Worm (Caenorhabditis elegans) whole organism, mixed stage, embryonic: Measurements from ENCODE around the gene F55G7.3.
"Not testable (repeated sequence)": the region's sequence is repeated elsewhere in the genome, so short reads cannot be mapped to it uniquely, and the experiment has no call there.

Experiments used
- M03D4.4 ChIP-seq: sonication (generic microtip); optimal IDR thresholded peaks from 2 replicates; lab custom pipeline; 2017; ENCODE audit warnings: mild to moderate bottlenecking, missing genetic modification characterization, missing compliant biosample characterization
- bed-3 ChIP-seq: fragments of 200-800 bp; sonication (Bioruptor generic); optimal IDR thresholded peaks from 3 replicates; lab custom pipeline; 2018; ENCODE audit warnings: mild to moderate bottlenecking, missing genetic modification characterization, moderate library complexity, missing compliant biosample characterization
- blmp-1 ChIP-seq: fragments of 150-350 bp; optimal IDR thresholded peaks from 2 replicates; lab custom pipeline; 2014; ENCODE audit warnings: missing biosample characterization, missing genetic modification characterization
- ceh-39 ChIP-seq: fragments of 150-350 bp; optimal IDR thresholded peaks from 2 replicates; lab custom pipeline; 2014; ENCODE audit warnings: missing biosample characterization, missing genetic modification characterization
- ceh-43 ChIP-seq: fragments of 200-800 bp; sonication (Bioruptor generic); optimal IDR thresholded peaks from 2 replicates; lab custom pipeline; 2018; ENCODE audit warnings: mild to moderate bottlenecking, missing genetic modification characterization, moderate library complexity, missing compliant biosample characterization
- ceh-83 ChIP-seq: fragments of 200-800 bp; sonication (Bioruptor generic); optimal IDR thresholded peaks from 2 replicates; lab custom pipeline; 2018; ENCODE audit warnings: mild to moderate bottlenecking, missing genetic modification characterization, missing compliant biosample characterization
- ces-1 ChIP-seq: fragments of 150-350 bp; optimal IDR thresholded peaks from 2 replicates; lab custom pipeline; 2014; ENCODE audit warnings: missing biosample characterization, missing genetic modification reagents, missing genetic modification characterization
- cnd-1 ChIP-seq: fragments of 200-800 bp; sonication (Bioruptor generic); optimal IDR thresholded peaks from 2 replicates; lab custom pipeline; 2018; ENCODE audit warnings: mild to moderate bottlenecking, missing genetic modification characterization, missing compliant biosample characterization
- drap-1 ChIP-seq: fragments of 200-800 bp; sonication (Bioruptor generic); optimal IDR thresholded peaks from 3 replicates; lab custom pipeline; 2018; ENCODE audit warnings: mild to moderate bottlenecking, missing genetic modification characterization, missing compliant biosample characterization
- elt-1 ChIP-seq: sonication (generic microtip); optimal IDR thresholded peaks from 2 replicates; lab custom pipeline; 2017; ENCODE audit warnings: missing genetic modification characterization, mild to moderate bottlenecking, missing compliant biosample characterization, antibody characterized with exemption, moderate library complexity, borderline replicate concordance; ENCODE audit not compliant: insufficient read depth
- elt-3 ChIP-seq: fragments of 150-350 bp; optimal IDR thresholded peaks from 2 replicates; lab custom pipeline; 2014; ENCODE audit warnings: missing biosample characterization, missing genetic modification characterization
- flh-1 ChIP-seq: fragments of 200-800 bp; sonication (Bioruptor generic); optimal IDR thresholded peaks from 2 replicates; lab custom pipeline; 2018; ENCODE audit warnings: mild to moderate bottlenecking, missing genetic modification characterization, moderate library complexity, missing compliant biosample characterization
- ham-2 ChIP-seq: fragments of 200-800 bp; sonication (Bioruptor generic); optimal IDR thresholded peaks from 2 replicates; lab custom pipeline; 2018; ENCODE audit warnings: mild to moderate bottlenecking, missing genetic modification characterization, missing compliant biosample characterization
- lin-13 ChIP-seq: fragments of 150-350 bp; optimal IDR thresholded peaks from 2 replicates; lab custom pipeline; 2014; ENCODE audit warnings: missing biosample characterization, missing genetic modification characterization
- lin-32 ChIP-seq: fragments of 200-800 bp; sonication (Bioruptor generic); optimal IDR thresholded peaks from 2 replicates; lab custom pipeline; 2018; ENCODE audit warnings: mild to moderate bottlenecking, missing genetic modification characterization, missing compliant biosample characterization
- mab-5 ChIP-seq: fragments of 150-350 bp; optimal IDR thresholded peaks from 2 replicates; lab custom pipeline; 2014; ENCODE audit warnings: missing biosample characterization, missing genetic modification characterization
- mep-1 ChIP-seq: fragments of 150-350 bp; optimal IDR thresholded peaks from 2 replicates; lab custom pipeline; 2017; ENCODE audit warnings: missing biosample characterization, missing genetic modification reagents, missing genetic modification characterization, inconsistent platforms
- nhr-12 ChIP-seq: fragments of 150-350 bp; optimal IDR thresholded peaks from 2 replicates; lab custom pipeline; 2014; ENCODE audit warnings: missing biosample characterization, missing genetic modification characterization
- nhr-2 ChIP-seq: fragments of 150-350 bp; optimal IDR thresholded peaks from 2 replicates; lab custom pipeline; 2014; ENCODE audit warnings: missing biosample characterization, missing genetic modification characterization
- nhr-237 ChIP-seq: fragments of 150-350 bp; optimal IDR thresholded peaks from 2 replicates; lab custom pipeline; 2014; ENCODE audit warnings: missing biosample characterization, missing genetic modification characterization
- nhr-28 ChIP-seq: fragments of 150-350 bp; optimal IDR thresholded peaks from 2 replicates; lab custom pipeline; 2014; ENCODE audit warnings: missing biosample characterization, missing genetic modification characterization
- nhr-76 ChIP-seq: sonication (generic microtip); optimal IDR thresholded peaks from 2 replicates; lab custom pipeline; 2017; ENCODE audit warnings: missing biosample characterization, missing genetic modification characterization
- pha-4 ChIP-seq: fragments of 150-350 bp; optimal IDR thresholded peaks from 2 replicates; lab custom pipeline; 2018; ENCODE audit warnings: missing biosample characterization, missing genetic modification reagents, missing genetic modification characterization
- sem-2 ChIP-seq: fragments of 200-800 bp; sonication (Bioruptor generic); optimal IDR thresholded peaks from 2 replicates; lab custom pipeline; 2018; ENCODE audit warnings: mild to moderate bottlenecking, missing genetic modification characterization, missing compliant biosample characterization
- snpc-4 ChIP-seq: fragments of 150-350 bp; optimal IDR thresholded peaks from 2 replicates; lab custom pipeline; 2014; ENCODE audit warnings: missing biosample characterization, missing genetic modification characterization
- sptf-1 ChIP-seq: sonication (generic microtip); optimal IDR thresholded peaks from 2 replicates; lab custom pipeline; 2017; ENCODE audit warnings: mild to moderate bottlenecking, missing genetic modification characterization, moderate library complexity, missing compliant biosample characterization
- tbx-8 ChIP-seq: fragments of 200-800 bp; sonication (Bioruptor generic); optimal IDR thresholded peaks from 2 replicates; lab custom pipeline; 2018; ENCODE audit warnings: mild to moderate bottlenecking, missing genetic modification characterization, moderate library complexity, missing compliant biosample characterization
- unc-120 ChIP-seq: sonication (generic microtip); optimal IDR thresholded peaks from 2 replicates; lab custom pipeline; 2017; ENCODE audit warnings: missing genetic modification characterization, missing compliant biosample characterization; ENCODE audit not compliant: poor library complexity, severe bottlenecking
- unc-39 ChIP-seq: fragments of 150-350 bp; optimal IDR thresholded peaks from 2 replicates; lab custom pipeline; 2014; ENCODE audit warnings: missing biosample characterization, missing genetic modification characterization
- unc-62 ChIP-seq: fragments of 150-350 bp; optimal IDR thresholded peaks from 2 replicates; lab custom pipeline; 2014; ENCODE audit warnings: missing biosample characterization, missing genetic modification reagents, missing genetic modification characterization
- zip-8 ChIP-seq: fragments of 150-350 bp; optimal IDR thresholded peaks from 2 replicates; lab custom pipeline; 2014; ENCODE audit warnings: missing biosample characterization, missing genetic modification characterization
- ztf-11 ChIP-seq: fragments of 150-350 bp; optimal IDR thresholded peaks from 2 replicates; lab custom pipeline; 2014; ENCODE audit warnings: missing biosample characterization, missing genetic modification characterization

F55G7.3 gene

DNA sequence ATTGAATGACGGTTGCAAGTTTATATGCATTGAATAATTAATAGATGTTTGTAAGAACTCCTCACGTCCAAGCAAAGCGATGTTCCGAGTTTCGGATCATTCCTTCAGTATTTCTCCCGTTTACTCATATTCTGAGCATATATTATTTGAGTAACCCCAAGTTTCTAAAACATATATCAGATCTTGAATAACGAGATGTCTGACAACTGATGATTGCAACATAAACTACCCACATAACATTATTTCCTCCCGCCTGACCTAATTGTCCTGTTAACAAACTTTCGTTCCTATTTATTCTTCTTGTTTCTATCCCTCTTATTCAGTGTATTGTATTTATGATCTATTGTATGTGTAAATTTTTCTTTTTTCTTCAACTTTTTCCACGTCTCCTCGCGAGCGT is 19.3 kb upstream of the F55G7.3 start, which contains the start of gene C49F5.13:
C49F5.13 (plus strand) TSS at position 301 of the 400 bp plus-strand sequence.
- not testable (repeated sequence) for TF ChIP-seq zip-8 (tag; lab: Kevin White, UChicago); unc-120; nhr-76

DNA sequence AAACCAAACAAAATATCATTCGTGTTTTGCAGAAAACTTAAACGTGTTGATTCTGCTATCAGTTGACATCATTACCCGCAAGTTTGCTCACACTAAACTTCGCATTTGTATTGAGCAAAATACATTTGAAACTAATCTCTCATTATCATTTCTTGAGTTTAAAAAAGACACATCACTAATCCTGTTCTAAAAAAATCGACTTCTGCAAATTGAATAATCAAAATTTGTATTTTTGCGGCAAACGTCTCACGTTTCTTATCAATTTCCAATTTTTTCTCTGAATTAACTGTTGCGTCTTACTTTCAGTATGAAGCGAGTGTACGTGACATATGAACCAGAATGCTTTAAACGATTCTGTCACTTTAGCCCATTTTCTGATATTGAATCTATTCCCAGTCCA is 18.0 kb upstream of the F55G7.3 start, which contains the start of gene C49F5.8:
C49F5.8 (plus strand) TSS at position 301 of the 400 bp plus-strand sequence.
- no peak for TF ChIP-seq ceh-43 (GFP tag; lab: Kevin White, UChicago)
- no peak for TF ChIP-seq nhr-2 (tag; lab: Kevin White, UChicago)
- no peak for TF ChIP-seq pha-4 (tag; lab: Kevin White, UChicago)
- TF ChIP-seq bed-3 (GFP tag; lab: Kevin White, UChicago): no peak
- no peak for TF ChIP-seq lin-32
- TF ChIP-seq elt-3: no peak
- no peak for TF ChIP-seq blmp-1 (tag; lab: Kevin White, UChicago)
- TF ChIP-seq, all 35 proteins: peak for 0

DNA sequence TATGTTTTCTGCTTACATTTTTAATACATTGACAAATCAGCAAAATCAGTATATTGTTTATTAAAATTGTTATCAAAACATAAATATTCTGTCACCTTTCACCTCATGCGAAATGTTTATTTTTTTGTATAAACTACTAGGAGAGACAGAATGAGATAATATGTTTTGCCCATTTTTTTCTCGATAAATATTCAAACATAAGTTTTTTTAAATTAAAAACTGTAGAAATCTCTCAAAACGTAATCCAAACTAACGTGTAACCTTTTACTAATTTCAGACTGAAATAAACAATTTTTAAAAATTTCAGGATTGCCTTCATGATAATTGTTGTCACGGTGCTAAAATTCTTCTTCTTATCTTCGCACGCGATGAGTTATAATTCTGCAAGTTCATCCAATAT is 15.4 kb upstream of the F55G7.3 start, which contains the start of gene T08D10.5:
T08D10.5 (plus strand) TSS at position 301 of the 400 bp plus-strand sequence.
- no peak for TF ChIP-seq elt-1
- no peak for TF ChIP-seq zip-8 (tag; lab: Kevin White, UChicago)
- no peak for TF ChIP-seq ceh-39 (tag; lab: Kevin White, UChicago)
- no peak for TF ChIP-seq unc-39 (tag; lab: Kevin White, UChicago)
- TF ChIP-seq cnd-1 (tag; lab: Kevin White, UChicago): no peak
- TF ChIP-seq unc-120: no peak
- no peak for TF ChIP-seq sem-2
- TF ChIP-seq ham-2 (GFP tag; lab: Kevin White, UChicago): no peak
- no peak for TF ChIP-seq lin-32
- TF ChIP-seq ceh-83 (GFP tag; lab: Kevin White, UChicago): no peak
- no peak for TF ChIP-seq nhr-12 (tag; lab: Kevin White, UChicago)
- no peak for TF ChIP-seq tbx-8 (GFP tag; lab: Kevin White, UChicago)
- no peak for TF ChIP-seq mab-5 (tag; lab: Kevin White, UChicago)
- no peak for TF ChIP-seq mep-1 (tag; lab: Kevin White, UChicago)
- TF ChIP-seq nhr-2 (tag; lab: Kevin White, UChicago): no peak
- TF ChIP-seq elt-3: no peak
- TF ChIP-seq ceh-43 (GFP tag; lab: Kevin White, UChicago): no peak
- TF ChIP-seq sptf-1 (tag; lab: Kevin White, UChicago): no peak
- no peak for TF ChIP-seq drap-1 (GFP tag; lab: Kevin White, UChicago)
- TF ChIP-seq, all 35 proteins: peak for 0

DNA sequence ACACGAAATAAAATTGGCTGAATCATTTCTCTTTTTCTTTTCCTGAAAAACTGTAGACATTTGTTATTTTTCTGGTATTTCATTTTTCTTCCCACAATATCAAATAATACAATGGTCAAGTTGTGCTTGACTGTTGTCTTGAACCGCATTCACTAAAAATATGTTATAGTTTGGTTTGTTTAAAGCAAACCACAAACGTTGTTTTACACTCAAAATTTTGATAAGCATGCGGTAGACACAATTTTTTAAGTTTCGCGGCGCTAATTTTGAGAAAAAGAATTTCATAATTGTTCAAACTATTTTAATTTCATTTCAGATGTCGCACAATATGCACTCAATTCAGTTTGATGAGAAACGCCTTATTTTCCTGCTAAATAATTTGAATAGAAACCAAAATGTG is 13.3 kb upstream of the F55G7.3 start, which contains the start of gene T08D10.3:
T08D10.3 (plus strand) TSS at position 301 of the 400 bp plus-strand sequence.
- TF ChIP-seq ham-2 (GFP tag; lab: Kevin White, UChicago) (no peak), unc-62 (GFP tag; lab: Kevin White, UChicago) (no peak), M03D4.4 (tag; lab: Kevin White, UChicago) (no peak)

DNA sequence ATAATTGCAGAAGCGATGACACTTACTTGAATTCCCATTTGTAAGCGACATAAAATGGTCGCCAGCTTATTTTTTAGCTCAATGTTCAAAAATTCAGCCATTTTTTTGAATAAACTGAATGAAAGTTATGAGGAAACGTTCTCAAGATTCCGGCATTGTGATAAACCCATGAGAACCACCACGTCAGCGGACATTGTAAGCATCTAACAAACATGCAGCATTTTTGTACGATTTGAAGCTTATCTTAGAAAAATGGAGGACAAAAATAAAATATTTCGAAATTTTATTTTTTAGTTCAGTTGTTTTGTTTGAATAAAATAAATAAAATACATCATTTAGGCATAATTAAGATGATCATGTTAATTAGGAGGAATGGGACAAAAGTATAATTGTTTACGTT is 11.4 kb upstream of the F55G7.3 start, which contains the start of gene T08D10.4:
T08D10.4 (minus strand) TSS at position 101 of the 400 bp plus-strand sequence.
- TF ChIP-seq zip-8 (tag; lab: Kevin White, UChicago) (no peak), unc-39 (tag; lab: Kevin White, UChicago) (no peak), mab-5 (tag; lab: Kevin White, UChicago) (no peak), ceh-39 (tag; lab: Kevin White, UChicago) (no peak), snpc-4 (tag; lab: Kevin White, UChicago) (no peak), lin-32 (no peak), elt-3 (no peak), flh-1 (GFP tag; lab: Kevin White, UChicago) (no peak), unc-62 (GFP tag; lab: Kevin White, UChicago) (no peak), M03D4.4 (tag; lab: Kevin White, UChicago) (no peak), sem-2 (no peak), ham-2 (GFP tag; lab: Kevin White, UChicago) (no peak), mep-1 (tag; lab: Kevin White, UChicago) (no peak), nhr-237 (no peak)

DNA sequence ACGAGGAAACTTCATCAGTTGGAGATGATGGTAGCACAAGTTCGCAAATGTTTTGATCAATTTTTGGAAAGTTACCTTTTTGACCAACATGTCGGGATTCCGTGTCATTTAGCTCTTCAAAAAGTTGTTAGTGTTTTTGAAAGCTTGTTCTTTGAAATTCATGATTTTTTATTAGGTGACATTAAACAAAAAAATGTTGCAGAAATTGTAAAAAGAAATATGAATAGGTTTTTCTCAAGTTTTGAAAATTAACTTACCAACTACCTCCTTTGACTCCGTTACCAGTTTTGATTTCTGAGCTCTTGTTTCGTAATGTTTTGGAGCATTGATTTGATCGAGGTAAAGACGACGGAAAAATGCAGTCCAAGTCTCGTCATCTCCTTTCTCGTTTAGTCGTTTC is 10.3 kb upstream of the F55G7.3 start:
- TF ChIP-seq unc-39 (tag; lab: Kevin White, UChicago) (no peak), bed-3 (GFP tag; lab: Kevin White, UChicago) (no peak), ceh-39 (tag; lab: Kevin White, UChicago) (no peak), ztf-11 (tag; lab: Kevin White, UChicago) (no peak), snpc-4 (tag; lab: Kevin White, UChicago) (no peak), sptf-1 (tag; lab: Kevin White, UChicago) (no peak), nhr-28 (tag; lab: Kevin White, UChicago) (no peak), mep-1 (tag; lab: Kevin White, UChicago) (no peak), ces-1 (no peak), elt-1 (no peak), ham-2 (GFP tag; lab: Kevin White, UChicago) (no peak), nhr-12 (tag; lab: Kevin White, UChicago) (no peak), ceh-43 (GFP tag; lab: Kevin White, UChicago) (no peak), lin-13 (no peak), ceh-83 (GFP tag; lab: Kevin White, UChicago) (no peak), nhr-2 (tag; lab: Kevin White, UChicago) (no peak), drap-1 (GFP tag; lab: Kevin White, UChicago) (no peak), unc-120 (no peak), zip-8 (tag; lab: Kevin White, UChicago) (no peak)
